Worm (Caenorhabditis elegans) whole organism, young adult: ENCODE measurements around the gene C03E10.3.

ENCODE experiments used
- F57C9.4 ChIP-seq: sonication (generic microtip); optimal IDR thresholded peaks from 2 replicates; lab custom pipeline; 2017; ENCODE audit warnings: mild to moderate bottlenecking, missing genetic modification characterization, missing compliant biosample characterization
- dpl-1 ChIP-seq: fragments of 150-350 bp; optimal IDR thresholded peaks from 2 replicates; lab custom pipeline; 2014; ENCODE audit warnings: missing biosample characterization, missing genetic modification reagents, missing genetic modification characterization
- efl-1 ChIP-seq: fragments of 150-350 bp; optimal IDR thresholded peaks from 2 replicates; lab custom pipeline; 2014; ENCODE audit warnings: missing biosample characterization, missing genetic modification reagents, missing genetic modification characterization
- madf-10 ChIP-seq: sonication (generic microtip); optimal IDR thresholded peaks from 2 replicates; lab custom pipeline; 2016; ENCODE audit warnings: mild to moderate bottlenecking, missing genetic modification characterization, missing compliant biosample characterization
- mxl-1 ChIP-seq: sonication (generic microtip); optimal IDR thresholded peaks from 2 replicates; lab custom pipeline; 2016; ENCODE audit warnings: missing genetic modification characterization, missing compliant biosample characterization
- unc-130 ChIP-seq: sonication (generic microtip); optimal IDR thresholded peaks from 2 replicates; lab custom pipeline; 2016; ENCODE audit warnings: missing genetic modification reagents, missing genetic modification characterization, missing compliant biosample characterization

DNA sequence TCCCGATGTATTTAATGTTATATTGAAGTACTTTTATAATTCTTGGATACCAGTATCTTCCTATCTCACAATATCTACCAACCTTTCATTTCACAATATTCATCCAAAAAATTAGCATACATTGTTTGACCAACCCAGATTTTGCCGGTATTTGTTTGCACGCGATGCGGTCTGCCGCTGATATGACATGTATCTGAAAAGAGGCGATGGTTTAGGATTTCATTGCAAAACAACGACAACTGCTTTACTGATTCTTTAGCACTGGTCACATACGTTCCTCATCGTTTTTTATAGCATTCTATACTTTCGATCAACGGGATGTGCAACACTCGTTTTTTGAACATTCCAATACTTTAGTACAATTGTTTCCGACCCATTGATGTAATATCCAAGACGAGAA is 38.4 kb upstream of the C03E10.3 start, which contains the start of gene mam-4:
- TF ChIP-seq unc-130 (GFP tag; lab: Kevin White, UChicago) (no peak), mxl-1 (no peak), madf-10 (no peak), efl-1 (no peak), F57C9.4 (tag; lab: Kevin White, UChicago) (no peak), dpl-1 (no peak)
